Fruit fly (Drosophila melanogaster) whole organism, wandering third instar larva: ENCODE measurements around the gene lark.

Source experiments
- CG9705 ChIP-seq: fragments of 200-800 bp; sonication (Bioruptor generic); optimal IDR thresholded peaks from 2 replicates; lab custom pipeline; 2018; ENCODE audit warnings: missing biosample characterization, mild to moderate bottlenecking, missing genetic modification characterization
- CrebA ChIP-seq: fragments of 200-800 bp; sonication (Bioruptor generic); optimal IDR thresholded peaks from 2 replicates; lab custom pipeline; 2016; ENCODE audit warnings: missing biosample characterization, mild to moderate bottlenecking, missing genetic modification characterization, borderline replicate concordance
- Hr78 ChIP-seq: fragments of >200 bp; optimal IDR thresholded peaks from 2 replicates; lab custom pipeline; 2017; ENCODE audit warnings: missing biosample characterization, missing genetic modification characterization
- Mio ChIP-seq: sonication (Bioruptor generic); optimal IDR thresholded peaks from 2 replicates; lab custom pipeline; 2016; ENCODE audit warnings: missing biosample characterization, missing genetic modification characterization
- Myc ChIP-seq: fragments of >200 bp; optimal IDR thresholded peaks from 2 replicates; lab custom pipeline; 2017
- OdsH ChIP-seq: fragments of 200-800 bp; sonication (Bioruptor generic); optimal IDR thresholded peaks from 2 replicates; lab custom pipeline; 2016; ENCODE audit warnings: missing biosample characterization, mild to moderate bottlenecking, missing genetic modification characterization
- Rel ChIP-seq, 2 experiments: fragments of 200-800 bp; sonication (Bioruptor generic) in 1 of 2; optimal IDR thresholded peaks; 2 replicates in 1 of 2; 3 replicates in 1 of 2; lab custom pipeline; 2016 to 2019; ENCODE audit warnings: mild to moderate bottlenecking in 2 of 2, missing biosample characterization in 2 of 2, missing genetic modification characterization in 2 of 2, moderate library complexity in 1 of 2
- br ChIP-seq: fragments of 200-800 bp; sonication (Bioruptor generic); optimal IDR thresholded peaks from 2 replicates; lab custom pipeline; 2016; ENCODE audit warnings: missing biosample characterization, missing genetic modification characterization
- dmrt93B ChIP-seq: fragments of 200-800 bp; sonication (Bioruptor generic); optimal IDR thresholded peaks from 2 replicates; lab custom pipeline; 2018; ENCODE audit warnings: missing biosample characterization, mild to moderate bottlenecking, missing genetic modification characterization
- foxo ChIP-seq, 2 experiments: fragments of 200-800 bp; sonication (Bioruptor generic); optimal IDR thresholded peaks; 2 replicates in 1 of 2; 3 replicates in 1 of 2; lab custom pipeline; 2016 to 2017; ENCODE audit warnings: missing biosample characterization in 2 of 2, missing genetic modification characterization in 2 of 2
- fru ChIP-seq: fragments of 200-800 bp; sonication (Bioruptor generic); optimal IDR thresholded peaks from 3 replicates; lab custom pipeline; 2016; ENCODE audit warnings: missing biosample characterization, mild to moderate bottlenecking, missing genetic modification characterization
- pan ChIP-seq: fragments of >200 bp; optimal IDR thresholded peaks from 2 replicates; lab custom pipeline; 2017
- rgr ChIP-seq: fragments of 200-800 bp; sonication (Bioruptor generic); optimal IDR thresholded peaks from 3 replicates; lab custom pipeline; 2016; ENCODE audit warnings: missing biosample characterization, mild to moderate bottlenecking, missing genetic modification characterization

- no peak for TF ChIP-seq Myc (lab: Kevin White, UChicago)
- TF ChIP-seq OdsH (GFP tag; lab: Kevin White, UChicago) = no peak
- no peak for TF ChIP-seq rgr
- no peak for TF ChIP-seq Rel (GFP tag; optimal IDR thresholded peaks at IDR 0.05; lab: Kevin White, UChicago)
- no peak for TF ChIP-seq Rel (tag; optimal IDR thresholded peaks at IDR 0.05; lab: Kevin White, UChicago)
- no peak for TF ChIP-seq Hr78 (GFP tag; lab: Kevin White, UChicago)
- no peak for TF ChIP-seq Mio
- TF ChIP-seq br = no peak
- TF ChIP-seq fru (GFP tag; lab: Kevin White, UChicago) = no peak
- no peak for TF ChIP-seq dmrt93B (GFP tag; lab: Kevin White, UChicago)
- no peak for TF ChIP-seq foxo (GFP tag; optimal IDR thresholded peaks at IDR 0.05; lab: Kevin White, UChicago)
- TF ChIP-seq CrebA (GFP tag; lab: Kevin White, UChicago) = no peak
- no peak for TF ChIP-seq CG9705 (GFP tag; lab: Kevin White, UChicago)
- TF ChIP-seq pan = no peak
These were observed 50.9 kb downstream of the lark start for dm6 chr3L:7390004-7390403.
